Worm (Caenorhabditis elegans): ENCODE data around the gene F59B10.6.
"Not testable (repeated sequence)": the region's sequence is repeated elsewhere in the genome, so short reads cannot be mapped to it uniquely, and the experiment has no call there.

ce11 chrII:10493034-10493433 lies 31.2 kb downstream of the F59B10.6 start, which contains the start of gene ZK666.8:
- TF ChIP-seq B0310.2 (tag; optimal IDR thresholded peaks at IDR 0.05); flt-1 (GFP tag; IDR thresholded peaks at IDR 0.05); ceh-13 (GFP tag; optimal IDR thresholded peaks at IDR 0.05); ama-1 (optimal IDR thresholded peaks at IDR 0.05); hmbx-1 (tag; optimal IDR thresholded peaks at IDR 0.05); tbx-11 (GFP tag; IDR thresholded peaks at IDR 0.05): not testable (repeated sequence)

All from whole organism, early embryonic.